Worm (Caenorhabditis elegans): ENCODE measurements around the gene adt-3.

adt-3 gene

ce11 chrX:3949763-3950162 is 18.3 kb downstream of the adt-3 start (continued):
- TF ChIP-seq zfp-3 (GFP tag; conservative IDR thresholded peaks at IDR 0.05): no peak
- no peak for TF ChIP-seq mdl-1 (tag; optimal IDR thresholded peaks at IDR 0.05)

ce11 chrX:3952737-3953136 is 21.3 kb downstream of the adt-3 start:
- TF ChIP-seq hlh-11 (tag; optimal IDR thresholded peaks at IDR 0.05): peak; percentile 48
- no peak for TF ChIP-seq nhr-41 (GFP tag; IDR thresholded peaks at IDR 0.05)
- peak; percentile 41 for TF ChIP-seq pqm-1 (tag; optimal IDR thresholded peaks at IDR 0.05)
- peak; percentile 32 for TF ChIP-seq nhr-77 (tag; optimal IDR thresholded peaks at IDR 0.05)
- no peak for TF ChIP-seq mep-1 (tag; optimal IDR thresholded peaks at IDR 0.05)
- TF ChIP-seq ceh-20 (GFP tag; IDR thresholded peaks at IDR 0.05): 0 out of 2 replicates have a peak, but pooled peaks have one; percentile 34
- TF ChIP-seq snpc-4 (tag; optimal IDR thresholded peaks at IDR 0.05): no peak
- TF ChIP-seq dmd-6 (GFP tag; IDR thresholded peaks at IDR 0.05): peak; percentile 52
- TF ChIP-seq R02D3.7 (tag; optimal IDR thresholded peaks at IDR 0.05): no peak
- peak in 1 of 2 experiments; percentile 85 for TF ChIP-seq unc-62 (GFP tag; optimal IDR thresholded peaks at IDR 0.05 in 1 of 2)
- TF ChIP-seq unc-62 (tag; optimal IDR thresholded peaks at IDR 0.05): no peak
- TF ChIP-seq nhr-102 (tag; optimal IDR thresholded peaks at IDR 0.05): peak; percentile 21
- no peak for TF ChIP-seq dpl-1 (GFP tag; optimal IDR thresholded peaks at IDR 0.05)
- no peak for TF ChIP-seq unc-39 (tag; optimal IDR thresholded peaks at IDR 0.05)
- TF ChIP-seq saeg-2 (GFP tag; IDR thresholded peaks at IDR 0.05): no peak
- TF ChIP-seq dve-1 (tag; optimal IDR thresholded peaks at IDR 0.05; ENCODE audit: insufficient read depth): peak; percentile 82
- no peak for TF ChIP-seq zip-11 (GFP tag; IDR thresholded peaks at IDR 0.05)
- peak in 1 of 2 experiments; percentile 3 for TF ChIP-seq lsy-2 (tag; optimal IDR thresholded peaks at IDR 0.05)
- TF ChIP-seq ztf-11 (tag; optimal IDR thresholded peaks at IDR 0.05): no peak
- TF ChIP-seq spr-3 (GFP tag; optimal IDR thresholded peaks at IDR 0.05): no peak
- no peak for TF ChIP-seq spr-1 (tag; optimal IDR thresholded peaks at IDR 0.05)
- no peak for TF ChIP-seq nhr-25 (tag; optimal IDR thresholded peaks at IDR 0.05; ENCODE audit: borderline replicate concordance, insufficient read depth)
- no peak for TF ChIP-seq vab-7 (GFP tag; IDR thresholded peaks at IDR 0.05)
- TF ChIP-seq Y105C5A.15 (GFP tag; IDR thresholded peaks at IDR 0.05): no peak
- no peak for TF ChIP-seq daf-16 (GFP tag; optimal IDR thresholded peaks at IDR 0.05)
- peak; percentile 61 for TF ChIP-seq daf-16 (tag; optimal IDR thresholded peaks at IDR 0.05)
- TF ChIP-seq php-3 (GFP tag; IDR thresholded peaks at IDR 0.05): peak; percentile 94
- TF ChIP-seq madf-5 (GFP tag; IDR thresholded peaks at IDR 0.05): no peak
- 0 out of 2 replicates have a peak, but pooled peaks have one; percentile 24 for TF ChIP-seq tra-1 (GFP tag; IDR thresholded peaks at IDR 0.05)
- TF ChIP-seq gei-8 (GFP tag; optimal IDR thresholded peaks at IDR 0.05): no peak
- TF ChIP-seq zfp-2 (tag; optimal IDR thresholded peaks at IDR 0.05): no peak
- TF ChIP-seq nhr-28 (tag; optimal IDR thresholded peaks at IDR 0.05): peak; percentile 36

DNA sequence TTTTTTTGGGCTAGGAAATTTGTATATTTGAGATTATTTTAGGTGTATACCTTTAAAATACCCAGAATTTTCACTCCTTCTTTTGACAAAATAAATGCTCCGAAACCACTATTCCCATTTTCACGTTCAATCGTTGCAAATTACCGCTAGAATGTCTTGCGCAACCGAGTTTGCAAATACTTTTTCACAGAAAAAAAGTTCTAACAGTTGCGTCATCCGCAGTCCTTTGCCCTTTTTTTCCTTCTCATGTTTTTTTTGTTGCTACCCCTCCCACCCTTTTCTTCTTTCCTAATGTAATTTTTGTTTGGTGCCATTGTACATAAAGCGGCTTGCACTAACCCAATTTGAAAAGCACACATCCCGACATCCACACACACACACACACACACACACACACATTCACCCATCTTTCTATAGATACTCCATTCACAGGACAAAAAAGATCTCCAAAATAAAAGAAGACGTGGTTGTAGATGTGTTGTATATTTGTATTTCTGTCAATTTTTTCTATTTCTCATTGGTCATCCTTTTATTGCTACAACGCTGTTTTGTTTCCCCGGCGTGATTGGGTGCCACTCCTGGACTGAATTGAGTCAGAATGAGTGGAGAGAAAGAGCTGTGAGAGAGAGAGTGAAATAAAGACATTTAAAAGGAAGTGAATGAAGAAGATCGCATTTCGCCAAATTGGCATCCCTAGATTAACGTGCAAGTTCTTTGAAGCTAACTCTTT is 26.2 kb downstream of the adt-3 start:
- TF ChIP-seq nhr-77 (tag; optimal IDR thresholded peaks at IDR 0.05) (no peak), dmd-8 (GFP tag; IDR thresholded peaks at IDR 0.05) (no peak), set-16 (GFP tag; IDR thresholded peaks at IDR 0.05) (no peak), mep-1 (tag; optimal IDR thresholded peaks at IDR 0.05) (peak; percentile 10), dpl-1 (GFP tag; optimal IDR thresholded peaks at IDR 0.05) (no peak), Y48G9A.11 (GFP tag; IDR thresholded peaks at IDR 0.05) (no peak), R02D3.7 (tag; optimal IDR thresholded peaks at IDR 0.05) (no peak), zip-11 (GFP tag; IDR thresholded peaks at IDR 0.05) (no peak), fkh-10 (GFP tag; optimal IDR thresholded peaks at IDR 0.05) (peak; percentile 68), ces-1 (GFP tag; optimal IDR thresholded peaks at IDR 0.05) (peak; percentile 92), unc-62 (GFP tag; optimal IDR thresholded peaks at IDR 0.05 in 1 of 2) (no peak), unc-62 (tag; optimal IDR thresholded peaks at IDR 0.05) (no peak), ceh-32 (tag; optimal IDR thresholded peaks at IDR 0.05; ENCODE audit: poor library complexity) (no peak), F10B5.3 (tag; optimal IDR thresholded peaks at IDR 0.05) (no peak), lin-39 (tag; optimal IDR thresholded peaks at IDR 0.05) (no peak), T26A8.4 (GFP tag; IDR thresholded peaks at IDR 0.05) (no peak), gei-8 (GFP tag; optimal IDR thresholded peaks at IDR 0.05) (no peak)
